Fruit fly (Drosophila melanogaster) whole organism, embryonic: Measurements from ENCODE around the gene kra.

ENCODE experiments used
- CG16815 ChIP-seq: fragments of 200-800 bp; sonication (Bioruptor generic); optimal IDR thresholded peaks from 3 replicates; lab custom pipeline; 2017; ENCODE audit warnings: missing biosample characterization, mild to moderate bottlenecking, missing genetic modification characterization
- Dll ChIP-seq: fragments of 200-800 bp; sonication (Bioruptor generic); IDR thresholded peaks from 4 replicates; pipeline ENCODE4 v1.3.6; 2022; ENCODE audit warnings: missing biosample characterization, missing genetic modification characterization; ENCODE audit not compliant: partially characterized antibody
- Scr ChIP-seq: fragments of 200-800 bp; sonication (Bioruptor generic); IDR thresholded peaks from 2 replicates; pipeline ENCODE4 v1.3.6; 2022; ENCODE audit warnings: missing biosample characterization, missing genetic modification characterization; ENCODE audit not compliant: partially characterized antibody
- aop ChIP-seq: fragments of 200-800 bp; sonication (Bioruptor generic); IDR thresholded peaks from 2 replicates; pipeline ENCODE4 v1.3.6; 2022; ENCODE audit warnings: missing biosample characterization, missing genetic modification characterization
- gsb ChIP-seq: fragments of 200-800 bp; sonication (Bioruptor generic); IDR thresholded peaks from 2 replicates; pipeline ENCODE4 v1.3.6; 2022; ENCODE audit warnings: missing biosample characterization, missing genetic modification characterization
- ro ChIP-seq: fragments of 200-800 bp; sonication (Bioruptor generic); IDR thresholded peaks from 2 replicates; pipeline ENCODE4 v1.3.6; 2022; ENCODE audit warnings: missing biosample characterization, missing genetic modification characterization
- sens ChIP-seq: fragments of 200-800 bp; sonication (Bioruptor generic); peaks from one replicate; lab custom pipeline; 2016; ENCODE audit warnings: missing biosample characterization, missing genetic modification characterization
- usp ChIP-seq: fragments of >200 bp; optimal IDR thresholded peaks from 2 replicates; lab custom pipeline; 2017; ENCODE audit warnings: missing biosample characterization, missing genetic modification characterization

- no peak for TF ChIP-seq Dll (GFP tag; lab: Robert Waterston, UW)
- TF ChIP-seq ro (GFP tag; lab: Robert Waterston, UW): no peak
- TF ChIP-seq gsb: no peak
- no peak for TF ChIP-seq aop (GFP tag; lab: Robert Waterston, UW)
- TF ChIP-seq usp (GFP tag; lab: Kevin White, UChicago): no peak
- no peak for TF ChIP-seq CG16815 (GFP tag; lab: Kevin White, UChicago)
- TF ChIP-seq sens (GFP tag; lab: Kevin White, UChicago): no peak
- no peak for TF ChIP-seq Scr (GFP tag; lab: Robert Waterston, UW)
These were observed 8.8 kb downstream of the kra start for dm6 chr3R:5592009-5592572.
